Worm (Caenorhabditis elegans): ENCODE measurements around the gene Y116F11B.14.

Y116F11B.14 gene

DNA sequence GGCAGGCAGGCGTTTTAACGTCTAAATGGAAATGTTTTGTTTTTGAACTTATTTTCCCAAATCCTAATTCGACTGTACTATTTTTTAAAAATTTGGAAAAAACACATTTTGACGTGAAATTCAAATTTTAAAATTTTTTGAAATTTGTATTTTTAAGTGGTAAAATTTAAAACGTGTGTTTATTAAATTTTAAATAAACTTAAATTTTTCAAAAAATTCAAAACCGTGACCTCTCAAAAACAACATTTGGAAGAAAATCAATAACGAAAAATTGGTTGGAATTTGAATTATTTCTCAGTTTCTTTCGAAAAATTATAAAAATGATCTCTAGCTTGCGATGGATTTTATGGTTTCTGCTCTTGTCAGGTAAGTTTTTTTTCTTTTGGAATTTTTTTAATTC lies 41.9 kb upstream of the Y116F11B.14 start, which contains the start of gene Y116F11B.8 (continued):
- no peak for TF ChIP-seq nhr-111 (GFP tag; optimal IDR thresholded peaks at IDR 0.05)
- no peak for TF ChIP-seq fkh-10 (GFP tag; optimal IDR thresholded peaks at IDR 0.05)
- TF ChIP-seq nhr-6 (tag; optimal IDR thresholded peaks at IDR 0.05) = no peak
- TF ChIP-seq jun-1 (tag; optimal IDR thresholded peaks at IDR 0.05) = no peak
- TF ChIP-seq set-16 (GFP tag; IDR thresholded peaks at IDR 0.05) = no peak
- TF ChIP-seq hmg-1.1 (GFP tag; IDR thresholded peaks at IDR 0.05) = no peak

DNA sequence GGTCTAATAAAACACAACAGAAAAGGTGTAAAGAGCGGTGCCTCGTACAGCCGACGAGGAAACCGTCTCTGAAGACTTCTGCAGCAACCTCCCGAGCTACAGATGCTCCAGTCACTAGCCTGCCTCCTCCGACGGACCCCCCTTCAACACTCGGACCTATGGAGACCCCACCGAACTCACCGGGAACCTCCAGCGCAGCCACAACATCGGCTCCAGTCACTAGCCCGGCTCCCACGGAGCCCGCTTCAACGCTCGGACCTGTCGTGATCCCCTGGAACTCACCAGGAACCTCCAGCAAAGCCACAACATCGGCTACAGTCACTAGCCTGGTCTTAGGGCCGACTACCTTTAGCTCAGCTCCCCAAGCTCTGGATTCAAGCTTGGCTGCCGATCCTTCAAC lies 39.0 kb upstream of the Y116F11B.14 start:
- no peak for TF ChIP-seq egl-27 (tag; optimal IDR thresholded peaks at IDR 0.05)
- TF ChIP-seq set-16 (GFP tag; IDR thresholded peaks at IDR 0.05) = peak; percentile 94
- 0 out of 2 replicates have a peak, but pooled peaks have one; percentile 4 for TF ChIP-seq nhr-42 (GFP tag; IDR thresholded peaks at IDR 0.05)

- TF ChIP-seq nhr-76 (tag; optimal IDR thresholded peaks at IDR 0.05) (no peak), T20F7.1 (GFP tag; optimal IDR thresholded peaks at IDR 0.05) (no peak), unc-62 (GFP tag; optimal IDR thresholded peaks at IDR 0.05 in 1 of 2) (no peak), unc-62 (tag; optimal IDR thresholded peaks at IDR 0.05) (no peak), ama-1 (optimal IDR thresholded peaks at IDR 0.05) (no peak), daf-19 (GFP tag; conservative IDR thresholded peaks at IDR 0.05) (no peak), skn-1 (tag; optimal IDR thresholded peaks at IDR 0.05) (no peak), fkh-10 (GFP tag; optimal IDR thresholded peaks at IDR 0.05) (no peak), ZK337.2 (GFP tag; IDR thresholded peaks at IDR 0.05) (no peak), nhr-77 (tag; optimal IDR thresholded peaks at IDR 0.05) (no peak), F37D6.2 (tag; optimal IDR thresholded peaks at IDR 0.05) (no peak), zag-1 (tag; optimal IDR thresholded peaks at IDR 0.05) (no peak), egl-43 (GFP tag; IDR thresholded peaks at IDR 0.05) (no peak), daf-8 (GFP tag; IDR thresholded peaks at IDR 0.05) (no peak), pqm-1 (tag; optimal IDR thresholded peaks at IDR 0.05) (no peak), arid-1 (GFP tag; conservative IDR thresholded peaks at IDR 0.05) (no peak), set-16 (GFP tag; IDR thresholded peaks at IDR 0.05) (no peak), snpc-4 (tag; optimal IDR thresholded peaks at IDR 0.05) (no peak), pha-4 (GFP tag; IDR thresholded peaks at IDR 0.05) (no peak), pha-4 (tag; optimal IDR thresholded peaks at IDR 0.05) (no peak), fos-1 (tag; optimal IDR thresholded peaks at IDR 0.05) (no peak), Y75B8A.6 (GFP tag; IDR thresholded peaks at IDR 0.05) (no peak)
Observed at ce11 chrV:19867883-19868282, 31.4 kb upstream of the Y116F11B.14 start, which contains the start of gene Y116F11B.9. Y116F11B.9 (minus strand) TSS chrV:19867983.

DNA sequence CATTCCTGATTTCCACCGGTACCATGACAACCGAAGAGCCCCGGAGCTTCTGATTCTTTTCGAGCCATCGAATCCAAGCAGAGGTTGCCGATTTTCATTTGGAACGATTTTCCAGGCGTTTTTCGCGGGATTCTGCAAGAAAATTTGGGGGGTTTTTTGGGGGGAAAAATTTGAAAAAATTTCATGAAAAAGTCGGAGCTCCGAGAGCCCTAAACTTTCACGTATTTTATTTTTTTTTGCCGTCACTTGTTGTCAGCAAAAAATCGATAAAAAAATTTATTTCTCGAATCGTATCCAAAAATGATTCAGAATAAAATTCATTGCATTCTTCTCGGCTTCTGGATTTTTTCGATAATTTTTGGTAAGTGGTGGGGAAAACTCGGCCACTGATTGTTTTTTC lies 16.4 kb upstream of the Y116F11B.14 start, which contains the start of gene Y116F11B.13:
Gene Y116F11B.13 (plus strand): TSS at position 301 of the 400 bp plus-strand sequence.
- TF ChIP-seq egl-43 (GFP tag; IDR thresholded peaks at IDR 0.05) = no peak
- no peak for TF ChIP-seq nhr-102 (tag; optimal IDR thresholded peaks at IDR 0.05)
- TF ChIP-seq daf-8 (GFP tag; IDR thresholded peaks at IDR 0.05) = no peak
- no peak for TF ChIP-seq spr-1 (tag; optimal IDR thresholded peaks at IDR 0.05)
- no peak for TF ChIP-seq ceh-32 (tag; optimal IDR thresholded peaks at IDR 0.05; ENCODE audit: poor library complexity)
- no peak for TF ChIP-seq lin-1 (GFP tag; IDR thresholded peaks at IDR 0.05)
- TF ChIP-seq T20F7.1 (GFP tag; optimal IDR thresholded peaks at IDR 0.05) = no peak
- TF ChIP-seq nhr-10 (tag; optimal IDR thresholded peaks at IDR 0.05) = no peak

ce11 chrV:19895250-19895649 lies 4.0 kb upstream of the Y116F11B.14 start, which contains the start of gene gly-4:
gly-4 (minus strand) TSS chrV:19895350.
- no peak for TF ChIP-seq rbr-2 (tag; optimal IDR thresholded peaks at IDR 0.05)
- no peak for TF ChIP-seq F49E8.2 (tag; optimal IDR thresholded peaks at IDR 0.05; ENCODE audit: borderline replicate concordance)
- TF ChIP-seq nhr-76 (tag; optimal IDR thresholded peaks at IDR 0.05) = no peak
- TF ChIP-seq gei-8 (GFP tag; optimal IDR thresholded peaks at IDR 0.05) = no peak
- TF ChIP-seq nhr-48 (tag; optimal IDR thresholded peaks at IDR 0.05) = no peak
- TF ChIP-seq unc-39 (tag; optimal IDR thresholded peaks at IDR 0.05) = no peak
- TF ChIP-seq nhr-25 (tag; optimal IDR thresholded peaks at IDR 0.05; ENCODE audit: borderline replicate concordance, insufficient read depth) = no peak
- TF ChIP-seq madf-9 (GFP tag; conservative IDR thresholded peaks at IDR 0.05) = no peak
- TF ChIP-seq T20F7.1 (GFP tag; optimal IDR thresholded peaks at IDR 0.05) = no peak
- TF ChIP-seq F37D6.2 (tag; optimal IDR thresholded peaks at IDR 0.05) = no peak
- TF ChIP-seq mdl-1 (tag; optimal IDR thresholded peaks at IDR 0.05) = no peak
- no peak for TF ChIP-seq pha-4 (GFP tag; IDR thresholded peaks at IDR 0.05)
- no peak for TF ChIP-seq pha-4 (tag; optimal IDR thresholded peaks at IDR 0.05)
- TF ChIP-seq lsy-2 (tag; optimal IDR thresholded peaks at IDR 0.05) = no peak
- no peak for TF ChIP-seq Y75B8A.6 (GFP tag; IDR thresholded peaks at IDR 0.05)
- TF ChIP-seq nhr-77 (tag; optimal IDR thresholded peaks at IDR 0.05) = no peak

All from whole organism, L4 larva.